Worm (Caenorhabditis elegans) whole organism, L1 larva: ENCODE measurements around the gene gpx-2.
A peak's percentile ranks its signal among the peaks of the same experiment; 100 is the strongest.

ENCODE experiments used
- C34B4.2 ChIP-seq: sonication (generic microtip); optimal IDR thresholded peaks from 2 replicates; lab custom pipeline; 2017; ENCODE audit warnings: mild to moderate bottlenecking, missing genetic modification characterization, missing compliant biosample characterization
- alr-1 ChIP-seq: fragments of 200-800 bp; sonication (Bioruptor generic); optimal IDR thresholded peaks from 2 replicates; lab custom pipeline; 2018; ENCODE audit warnings: borderline replicate concordance, mild to moderate bottlenecking, missing genetic modification characterization, missing compliant biosample characterization
- ama-1 ChIP-seq: fragments of 150-350 bp; optimal IDR thresholded peaks from 2 replicates; lab custom pipeline; 2014
- ceh-63 ChIP-seq: fragments of 200-800 bp; sonication (Bioruptor generic); optimal IDR thresholded peaks from 2 replicates; lab custom pipeline; 2018; ENCODE audit warnings: mild to moderate bottlenecking, missing genetic modification characterization, missing compliant biosample characterization
- ceh-8 ChIP-seq: fragments of 200-800 bp; sonication (Bioruptor generic); optimal IDR thresholded peaks from 2 replicates; lab custom pipeline; 2018; ENCODE audit warnings: mild to moderate bottlenecking, missing genetic modification characterization, moderate library complexity, missing compliant biosample characterization
- ceh-88 ChIP-seq: fragments of 200-800 bp; sonication (Bioruptor generic); IDR thresholded peaks from 2 replicates; pipeline ENCODE4 v1.3.6; 2022; ENCODE audit warnings: missing genetic modification characterization, missing compliant biosample characterization
- ceh-90 ChIP-seq: sonication (generic microtip); optimal IDR thresholded peaks from 2 replicates; lab custom pipeline; 2016; ENCODE audit warnings: missing genetic modification characterization, missing compliant biosample characterization
- ces-1 ChIP-seq: fragments of 150-350 bp; optimal IDR thresholded peaks from 2 replicates; lab custom pipeline; 2014; ENCODE audit warnings: missing biosample characterization, missing genetic modification reagents, missing genetic modification characterization
- dpl-1 ChIP-seq, 3 experiments: fragments of 150-350 bp in 2 of 3; sonication (generic microtip) in 1 of 3; optimal IDR thresholded peaks; 2 replicates each; lab custom pipeline; 2014 to 2017; ENCODE audit warnings: missing biosample characterization in 3 of 3, missing genetic modification characterization in 3 of 3, missing genetic modification reagents in 3 of 3
- dsc-1 ChIP-seq: sonication (generic microtip); optimal IDR thresholded peaks from 2 replicates; lab custom pipeline; 2016; ENCODE audit warnings: mild to moderate bottlenecking, missing genetic modification characterization, missing compliant biosample characterization
- efl-1 ChIP-seq, 4 experiments: fragments of 150-350 bp; optimal IDR thresholded peaks in 3 of 4; peaks in 1 of 4; 1 replicate in 1 of 4; 2 replicates in 3 of 4; lab custom pipeline; 2014; ENCODE audit warnings: missing biosample characterization in 2 of 4, missing genetic modification characterization in 2 of 4, missing genetic modification reagents in 2 of 4
- elt-2 ChIP-seq: sonication (generic microtip); optimal IDR thresholded peaks from 2 replicates; lab custom pipeline; 2016; ENCODE audit warnings: missing genetic modification characterization, mild to moderate bottlenecking, inconsistent platforms, missing compliant biosample characterization, missing genetic modification reagents
- elt-3 ChIP-seq, 6 experiments: fragments of 150-350 bp in 1 of 6; sonication (generic microtip); optimal IDR thresholded peaks; 2 replicates each; lab custom pipeline; 2017 to 2018; ENCODE audit warnings: missing biosample characterization in 6 of 6, missing genetic modification characterization in 6 of 6, inconsistent platforms in 1 of 6
- fkh-8 ChIP-seq: sonication (generic microtip); optimal IDR thresholded peaks from 2 replicates; lab custom pipeline; 2016; ENCODE audit warnings: mild to moderate bottlenecking, missing genetic modification characterization, missing compliant biosample characterization
- grh-1 ChIP-seq: fragments of 200-800 bp; sonication (Bioruptor generic); IDR thresholded peaks from 2 replicates; pipeline ENCODE4 v1.3.6; 2022; ENCODE audit warnings: missing genetic modification reagents, missing genetic modification characterization, missing compliant biosample characterization
- hlh-17 ChIP-seq: fragments of 200-800 bp; sonication (Bioruptor generic); optimal IDR thresholded peaks from 2 replicates; lab custom pipeline; 2018; ENCODE audit warnings: missing genetic modification characterization, mild to moderate bottlenecking, missing compliant biosample characterization, moderate library complexity, borderline replicate concordance
- irx-1 ChIP-seq: sonication (generic microtip); optimal IDR thresholded peaks from 2 replicates; lab custom pipeline; 2016; ENCODE audit warnings: missing genetic modification characterization, missing compliant biosample characterization
- jun-1 ChIP-seq: fragments of 150-350 bp; optimal IDR thresholded peaks from 2 replicates; lab custom pipeline; 2014; ENCODE audit warnings: missing biosample characterization, missing genetic modification reagents, missing genetic modification characterization
- lin-13 ChIP-seq: fragments of 150-350 bp; optimal IDR thresholded peaks from 2 replicates; lab custom pipeline; 2014; ENCODE audit warnings: missing biosample characterization, missing genetic modification reagents, missing genetic modification characterization
- lin-14 ChIP-seq: fragments of 200-800 bp; sonication (Bioruptor generic); optimal IDR thresholded peaks from 2 replicates; lab custom pipeline; 2018; ENCODE audit warnings: mild to moderate bottlenecking, missing genetic modification characterization, moderate library complexity, missing compliant biosample characterization
- lin-15B ChIP-seq: fragments of 150-350 bp; sonication (generic microtip); optimal IDR thresholded peaks from 3 replicates; lab custom pipeline; 2014; ENCODE audit warnings: missing biosample characterization, missing genetic modification characterization
- lir-3 ChIP-seq: sonication (generic microtip); optimal IDR thresholded peaks from 2 replicates; lab custom pipeline; 2016; ENCODE audit warnings: mild to moderate bottlenecking, missing genetic modification characterization, moderate library complexity, missing compliant biosample characterization; ENCODE audit not compliant: poor library complexity
- mdl-1 ChIP-seq, 2 experiments: fragments of 150-350 bp; optimal IDR thresholded peaks; 2 replicates each; lab custom pipeline; 2014 to 2017; ENCODE audit warnings: missing biosample characterization in 2 of 2, missing genetic modification characterization in 2 of 2, inconsistent platforms in 1 of 2
- nhr-12 ChIP-seq: sonication (generic microtip); optimal IDR thresholded peaks from 2 replicates; lab custom pipeline; 2017; ENCODE audit warnings: missing biosample characterization, missing genetic modification characterization
- nhr-20 ChIP-seq: sonication (generic microtip); optimal IDR thresholded peaks from 2 replicates; lab custom pipeline; 2016; ENCODE audit warnings: mild to moderate bottlenecking, missing genetic modification characterization, missing compliant biosample characterization
- nhr-47 ChIP-seq: sonication (generic microtip); optimal IDR thresholded peaks from 2 replicates; lab custom pipeline; 2016; ENCODE audit warnings: mild to moderate bottlenecking, missing genetic modification characterization, moderate library complexity, missing compliant biosample characterization
- nhr-71 ChIP-seq: sonication (generic microtip); optimal IDR thresholded peaks from 2 replicates; lab custom pipeline; 2016; ENCODE audit warnings: mild to moderate bottlenecking, missing genetic modification characterization, moderate library complexity, missing compliant biosample characterization
- nhr-77 ChIP-seq: fragments of 150-350 bp; optimal IDR thresholded peaks from 2 replicates; lab custom pipeline; 2014; ENCODE audit warnings: missing biosample characterization, missing genetic modification characterization
- nhr-85 ChIP-seq: sonication (generic microtip); peaks from one replicate; lab custom pipeline; 2016; ENCODE audit warnings: missing genetic modification characterization, inconsistent platforms, missing compliant biosample characterization
- nhr-90 ChIP-seq: sonication (generic microtip); optimal IDR thresholded peaks from 2 replicates; lab custom pipeline; 2016; ENCODE audit warnings: mild to moderate bottlenecking, missing genetic modification characterization, missing compliant biosample characterization; ENCODE audit not compliant: poor library complexity
- pag-3 ChIP-seq: sonication (generic microtip); optimal IDR thresholded peaks from 2 replicates; lab custom pipeline; 2017; ENCODE audit warnings: missing genetic modification characterization, mild to moderate bottlenecking, missing compliant biosample characterization, antibody characterized with exemption, borderline replicate concordance; ENCODE audit not compliant: insufficient read depth
- pqm-1 ChIP-seq: sonication (generic microtip); optimal IDR thresholded peaks from 3 replicates; lab custom pipeline; 2017; ENCODE audit warnings: missing biosample characterization, missing genetic modification characterization
- sox-4 ChIP-seq: sonication (generic microtip); optimal IDR thresholded peaks from 2 replicates; lab custom pipeline; 2016; ENCODE audit warnings: missing genetic modification characterization, missing compliant biosample characterization
- sup-37 ChIP-seq: fragments of 200-800 bp; sonication (Bioruptor generic); optimal IDR thresholded peaks from 2 replicates; lab custom pipeline; 2018; ENCODE audit warnings: mild to moderate bottlenecking, missing genetic modification characterization, missing compliant biosample characterization
- unc-30 ChIP-seq: sonication (generic microtip); optimal IDR thresholded peaks from 2 replicates; lab custom pipeline; 2017; ENCODE audit warnings: missing biosample characterization, missing genetic modification characterization
- unc-86 ChIP-seq: sonication (generic microtip); optimal IDR thresholded peaks from 2 replicates; lab custom pipeline; 2016; ENCODE audit warnings: missing genetic modification characterization, missing compliant biosample characterization
- unc-98 ChIP-seq: fragments of 200-800 bp; sonication (Bioruptor generic); IDR thresholded peaks from 2 replicates; pipeline ENCODE4 v1.3.6; 2022; ENCODE audit warnings: missing genetic modification characterization, missing compliant biosample characterization
- zag-1 ChIP-seq: fragments of 150-350 bp; optimal IDR thresholded peaks from 2 replicates; lab custom pipeline; 2014; ENCODE audit warnings: missing biosample characterization, missing genetic modification characterization

gpx-2 gene

ce11 chrII:14896503-14896902, 29.9 kb downstream of the gpx-2 start:
- TF ChIP-seq ces-1 (GFP tag; lab: Kevin White, UChicago) (no peak), nhr-90 (tag; lab: Kevin White, UChicago) (no peak), pag-3 (tag; lab: Kevin White, UChicago) (no peak), lin-14 (GFP tag; lab: Kevin White, UChicago) (no peak), elt-3 (tag; optimal IDR thresholded peaks at IDR 0.05; lab: Kevin White, UChicago) (no peak), elt-2 (tag; lab: Kevin White, UChicago) (no peak)

ce11 chrII:14902193-14902592, 35.6 kb downstream of the gpx-2 start, which contains the start of gene cog-1:
TSS of gene cog-1 (plus strand) at chrII:14902493.
- TF ChIP-seq nhr-20 (tag; lab: Kevin White, UChicago): no peak
- TF ChIP-seq efl-1 (optimal IDR thresholded peaks at IDR 0.05; lab: Kevin White, UChicago): no peak
- peak in 1 of 2 experiments; percentile 2 for TF ChIP-seq efl-1 (GFP tag; optimal IDR thresholded peaks at IDR 0.05 in 1 of 2; lab: Kevin White, UChicago)

- no peak for TF ChIP-seq nhr-85 (tag; lab: Kevin White, UChicago)
- peak; percentile 83 for TF ChIP-seq irx-1 (tag; lab: Kevin White, UChicago)
- TF ChIP-seq lin-15B (tag; lab: Kevin White, UChicago): no peak
- TF ChIP-seq unc-86 (tag; lab: Kevin White, UChicago): no peak
- TF ChIP-seq ceh-90 (tag; lab: Kevin White, UChicago): no peak
- TF ChIP-seq hlh-17: no peak
Observed at ce11 chrII:14903611-14904010, 37.0 kb downstream of the gpx-2 start.

ce11 chrII:14904635-14905034, 38.1 kb downstream of the gpx-2 start:
- TF ChIP-seq fkh-8 (no peak), ceh-88 (GFP tag; lab: Robert Waterston, UW) (no peak), nhr-20 (tag; lab: Kevin White, UChicago) (no peak), dsc-1 (tag; lab: Kevin White, UChicago) (no peak), ceh-90 (tag; lab: Kevin White, UChicago) (no peak)
- TF ChIP-seq, all 84 proteins: peak for 0

ce11 chrII:14907719-14908118, 41.2 kb downstream of the gpx-2 start:
- TF ChIP-seq C34B4.2 (tag; lab: Kevin White, UChicago) (no peak), sox-4 (tag; lab: Kevin White, UChicago) (no peak), unc-98 (GFP tag; lab: Robert Waterston, UW) (no peak), irx-1 (tag; lab: Kevin White, UChicago) (no peak), ceh-8 (GFP tag; lab: Kevin White, UChicago) (no peak), fkh-8 (no peak), elt-2 (tag; lab: Kevin White, UChicago) (no peak), efl-1 (optimal IDR thresholded peaks at IDR 0.05; lab: Kevin White, UChicago) (no peak), efl-1 (GFP tag; optimal IDR thresholded peaks at IDR 0.05 in 1 of 2; lab: Kevin White, UChicago) (peak in 1 of 2 experiments; percentile 29), zag-1 (no peak)

- TF ChIP-seq zag-1: no peak
- no peak for TF ChIP-seq unc-30 (tag; lab: Kevin White, UChicago)
- no peak for TF ChIP-seq nhr-12 (tag; lab: Kevin White, UChicago)
- TF ChIP-seq mdl-1 (tag; optimal IDR thresholded peaks at IDR 0.05; lab: Kevin White, UChicago): no peak
- TF ChIP-seq, all 84 proteins: peak for 0
Observed at ce11 chrII:14910307-14910706, 43.7 kb downstream of the gpx-2 start, which contains the start of gene R03C1.1. TSS of gene R03C1.1 (minus strand) at chrII:14910407.

ce11 chrII:14916848-14917247, 50.3 kb downstream of the gpx-2 start:
- TF ChIP-seq grh-1 (GFP tag; lab: Robert Waterston, UW): no peak
- TF ChIP-seq pqm-1 (tag; lab: Kevin White, UChicago): no peak
- TF ChIP-seq jun-1 (tag; lab: Kevin White, UChicago): no peak
- TF ChIP-seq nhr-77 (tag; lab: Kevin White, UChicago): no peak
- TF ChIP-seq nhr-71 (tag; lab: Kevin White, UChicago): no peak
- TF ChIP-seq dpl-1 (GFP tag; optimal IDR thresholded peaks at IDR 0.05; lab: Kevin White, UChicago): no peak
- no peak for TF ChIP-seq C34B4.2 (tag; lab: Kevin White, UChicago)
- no peak for TF ChIP-seq lir-3 (tag; lab: Kevin White, UChicago)
- TF ChIP-seq ama-1 (lab: Kevin White, UChicago): no peak
- no peak for TF ChIP-seq sup-37
- no peak for TF ChIP-seq ceh-63
- peak in 1 of 2 experiments; percentile 75 for TF ChIP-seq mdl-1 (tag; optimal IDR thresholded peaks at IDR 0.05; lab: Kevin White, UChicago)
- no peak for TF ChIP-seq nhr-12 (tag; lab: Kevin White, UChicago)
- no peak for TF ChIP-seq irx-1 (tag; lab: Kevin White, UChicago)
- no peak for TF ChIP-seq nhr-47
- TF ChIP-seq lin-13 (GFP tag; lab: Kevin White, UChicago): peak; percentile 12
- TF ChIP-seq efl-1 (optimal IDR thresholded peaks at IDR 0.05; lab: Kevin White, UChicago): no peak
- TF ChIP-seq efl-1 (GFP tag; optimal IDR thresholded peaks at IDR 0.05 in 1 of 2; lab: Kevin White, UChicago): peak in 1 of 2 experiments; percentile 89
- TF ChIP-seq alr-1 (tag; lab: Kevin White, UChicago): no peak
